Fruit fly (Drosophila melanogaster) whole organism, prepupa: Measurements from ENCODE around the gene CG14401.

Source experiments
- CG15336 ChIP-seq: fragments of 200-800 bp; sonication (Bioruptor generic); IDR thresholded peaks from 2 replicates; pipeline ENCODE4 v1.3.6; 2022; ENCODE audit warnings: missing biosample characterization, missing genetic modification characterization
- CG16779 ChIP-seq: fragments of 200-800 bp; sonication (Bioruptor generic); optimal IDR thresholded peaks from 3 replicates; lab custom pipeline; 2017; ENCODE audit warnings: missing biosample characterization, mild to moderate bottlenecking, missing genetic modification characterization
- CG3919 ChIP-seq: fragments of 200-800 bp; sonication (Bioruptor generic); optimal IDR thresholded peaks from 3 replicates; lab custom pipeline; 2016; ENCODE audit warnings: missing biosample characterization, missing genetic modification characterization
- CG6854 ChIP-seq: fragments of 200-800 bp; sonication (Bioruptor generic); optimal IDR thresholded peaks from 2 replicates; lab custom pipeline; 2017; ENCODE audit warnings: missing biosample characterization, mild to moderate bottlenecking, missing genetic modification characterization
- Met ChIP-seq: fragments of 200-800 bp; sonication (Bioruptor generic); optimal IDR thresholded peaks from 3 replicates; lab custom pipeline; 2016; ENCODE audit warnings: missing biosample characterization, missing genetic modification characterization
- Sox102F ChIP-seq: fragments of 200-800 bp; sonication (Bioruptor generic); optimal IDR thresholded peaks from 2 replicates; lab custom pipeline; 2016; ENCODE audit warnings: missing biosample characterization, mild to moderate bottlenecking, missing genetic modification characterization
- dsx ChIP-seq: fragments of 200-800 bp; optimal IDR thresholded peaks from 3 replicates; lab custom pipeline; 2019; ENCODE audit warnings: missing biosample characterization, mild to moderate bottlenecking, missing genetic modification characterization, moderate library complexity; ENCODE audit not compliant: poor library complexity, severe bottlenecking
- salr ChIP-seq, 2 experiments: fragments of 200-800 bp; sonication (Bioruptor generic); optimal IDR thresholded peaks; 3 replicates each; lab custom pipeline; 2016 to 2018; ENCODE audit warnings: missing biosample characterization in 2 of 2, missing genetic modification characterization in 2 of 2, mild to moderate bottlenecking in 1 of 2

DNA sequence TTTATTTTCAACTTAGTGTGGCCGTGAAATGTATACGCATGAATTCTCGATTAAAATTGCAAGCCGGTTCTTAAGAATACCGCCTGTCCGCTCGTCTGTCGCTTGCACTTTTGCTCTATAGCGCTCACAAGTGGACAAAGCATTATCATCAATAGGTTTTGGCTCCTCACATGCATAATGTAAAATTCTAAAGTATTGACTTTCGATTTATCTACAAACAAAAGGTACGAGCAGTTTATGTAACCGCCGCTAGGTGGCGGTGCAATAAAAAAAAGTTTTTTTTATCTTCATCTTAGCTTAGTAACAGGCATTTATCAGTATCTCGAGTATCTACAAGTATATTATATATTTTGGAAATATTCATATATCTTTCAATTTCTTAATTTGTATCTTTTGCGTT is 43.4 kb upstream of the CG14401 start:
- no peak for TF ChIP-seq salr (GFP tag; optimal IDR thresholded peaks at IDR 0.05; lab: Kevin White, UChicago)
- TF ChIP-seq CG15336 (GFP tag; lab: Robert Waterston, UW) = no peak
- no peak for TF ChIP-seq CG3919 (GFP tag; lab: Kevin White, UChicago)
- no peak for TF ChIP-seq dsx (GFP tag; lab: Kevin White, UChicago)
- no peak for TF ChIP-seq CG6854 (GFP tag; lab: Kevin White, UChicago)
- TF ChIP-seq Met (GFP tag; lab: Kevin White, UChicago) = no peak
- TF ChIP-seq CG16779 = no peak
- TF ChIP-seq Sox102F (GFP tag; lab: Kevin White, UChicago) = no peak
